Fruit fly (Drosophila melanogaster): ENCODE measurements around the gene ScsbetaG.

dm6 chr3L:5592437-5592836 is 28.9 kb upstream of the ScsbetaG start, which contains the start of gene spo:
- TF ChIP-seq Ssrp (tag; optimal IDR thresholded peaks at IDR 0.05) (no peak), CG9932 (GFP tag; IDR thresholded peaks at IDR 0.05) (no peak), chn (GFP tag; optimal IDR thresholded peaks at IDR 0.05) (no peak), Ada2b (GFP tag; IDR thresholded peaks at IDR 0.05) (no peak)

Measured in whole organism, embryonic.